Worm (Caenorhabditis elegans) whole organism, L4/young adult: ENCODE results near the gene Y57G11C.1131.

Experiments
- W03F9.2 ChIP-seq: fragments of 150-350 bp; optimal IDR thresholded peaks from 2 replicates; lab custom pipeline; 2014; ENCODE audit warnings: missing biosample characterization, missing genetic modification characterization
- dao-5 ChIP-seq: sonication (generic microtip); optimal IDR thresholded peaks from 2 replicates; lab custom pipeline; 2016; ENCODE audit warnings: missing genotype, missing genetic modification characterization, moderate library complexity, missing compliant biosample characterization
- him-1 ChIP-seq: sonication (generic microtip); optimal IDR thresholded peaks from 2 replicates; lab custom pipeline; 2016; ENCODE audit warnings: missing genotype, missing genetic modification reagents, missing genetic modification characterization, missing compliant biosample characterization

ce11 chrIV:14978204-14978603 is 45.4 kb downstream of the Y57G11C.1131 start:
- TF ChIP-seq him-1 (tag; lab: Kevin White, UChicago) (no peak), dao-5 (tag; lab: Kevin White, UChicago) (no peak), W03F9.2 (tag; lab: Kevin White, UChicago) (no peak)
